Worm (Caenorhabditis elegans) whole organism, mixed stage, embryonic: Measurements from ENCODE around the gene nhr-114.

Experiments used
- M03D4.4 ChIP-seq: sonication (generic microtip); optimal IDR thresholded peaks from 2 replicates; lab custom pipeline; 2017; ENCODE audit warnings: mild to moderate bottlenecking, missing genetic modification characterization, missing compliant biosample characterization
- bed-3 ChIP-seq: fragments of 200-800 bp; sonication (Bioruptor generic); optimal IDR thresholded peaks from 3 replicates; lab custom pipeline; 2018; ENCODE audit warnings: mild to moderate bottlenecking, missing genetic modification characterization, moderate library complexity, missing compliant biosample characterization
- blmp-1 ChIP-seq: fragments of 150-350 bp; optimal IDR thresholded peaks from 2 replicates; lab custom pipeline; 2014; ENCODE audit warnings: missing biosample characterization, missing genetic modification characterization
- ceh-39 ChIP-seq: fragments of 150-350 bp; optimal IDR thresholded peaks from 2 replicates; lab custom pipeline; 2014; ENCODE audit warnings: missing biosample characterization, missing genetic modification characterization
- ceh-43 ChIP-seq: fragments of 200-800 bp; sonication (Bioruptor generic); optimal IDR thresholded peaks from 2 replicates; lab custom pipeline; 2018; ENCODE audit warnings: mild to moderate bottlenecking, missing genetic modification characterization, moderate library complexity, missing compliant biosample characterization
- ceh-83 ChIP-seq: fragments of 200-800 bp; sonication (Bioruptor generic); optimal IDR thresholded peaks from 2 replicates; lab custom pipeline; 2018; ENCODE audit warnings: mild to moderate bottlenecking, missing genetic modification characterization, missing compliant biosample characterization
- ces-1 ChIP-seq: fragments of 150-350 bp; optimal IDR thresholded peaks from 2 replicates; lab custom pipeline; 2014; ENCODE audit warnings: missing biosample characterization, missing genetic modification reagents, missing genetic modification characterization
- drap-1 ChIP-seq: fragments of 200-800 bp; sonication (Bioruptor generic); optimal IDR thresholded peaks from 3 replicates; lab custom pipeline; 2018; ENCODE audit warnings: mild to moderate bottlenecking, missing genetic modification characterization, missing compliant biosample characterization
- elt-3 ChIP-seq: fragments of 150-350 bp; optimal IDR thresholded peaks from 2 replicates; lab custom pipeline; 2014; ENCODE audit warnings: missing biosample characterization, missing genetic modification characterization
- flh-1 ChIP-seq: fragments of 200-800 bp; sonication (Bioruptor generic); optimal IDR thresholded peaks from 2 replicates; lab custom pipeline; 2018; ENCODE audit warnings: mild to moderate bottlenecking, missing genetic modification characterization, moderate library complexity, missing compliant biosample characterization
- ham-2 ChIP-seq: fragments of 200-800 bp; sonication (Bioruptor generic); optimal IDR thresholded peaks from 2 replicates; lab custom pipeline; 2018; ENCODE audit warnings: mild to moderate bottlenecking, missing genetic modification characterization, missing compliant biosample characterization
- hlh-1 ChIP-seq: fragments of 150-350 bp; optimal IDR thresholded peaks from 2 replicates; lab custom pipeline; 2014; ENCODE audit warnings: missing biosample characterization, missing genetic modification reagents, missing genetic modification characterization
- lin-13 ChIP-seq: fragments of 150-350 bp; optimal IDR thresholded peaks from 2 replicates; lab custom pipeline; 2014; ENCODE audit warnings: missing biosample characterization, missing genetic modification characterization
- lin-32 ChIP-seq: fragments of 200-800 bp; sonication (Bioruptor generic); optimal IDR thresholded peaks from 2 replicates; lab custom pipeline; 2018; ENCODE audit warnings: mild to moderate bottlenecking, missing genetic modification characterization, missing compliant biosample characterization
- lsy-2 ChIP-seq: fragments of 150-350 bp; optimal IDR thresholded peaks from 2 replicates; lab custom pipeline; 2014; ENCODE audit warnings: missing biosample characterization, missing genetic modification characterization
- mab-5 ChIP-seq: fragments of 150-350 bp; optimal IDR thresholded peaks from 2 replicates; lab custom pipeline; 2014; ENCODE audit warnings: missing biosample characterization, missing genetic modification characterization
- mep-1 ChIP-seq: fragments of 150-350 bp; optimal IDR thresholded peaks from 2 replicates; lab custom pipeline; 2017; ENCODE audit warnings: missing biosample characterization, missing genetic modification reagents, missing genetic modification characterization, inconsistent platforms
- nhr-12 ChIP-seq: fragments of 150-350 bp; optimal IDR thresholded peaks from 2 replicates; lab custom pipeline; 2014; ENCODE audit warnings: missing biosample characterization, missing genetic modification characterization
- nhr-2 ChIP-seq: fragments of 150-350 bp; optimal IDR thresholded peaks from 2 replicates; lab custom pipeline; 2014; ENCODE audit warnings: missing biosample characterization, missing genetic modification characterization
- nhr-237 ChIP-seq: fragments of 150-350 bp; optimal IDR thresholded peaks from 2 replicates; lab custom pipeline; 2014; ENCODE audit warnings: missing biosample characterization, missing genetic modification characterization
- nhr-28 ChIP-seq: fragments of 150-350 bp; optimal IDR thresholded peaks from 2 replicates; lab custom pipeline; 2014; ENCODE audit warnings: missing biosample characterization, missing genetic modification characterization
- nhr-76 ChIP-seq: sonication (generic microtip); optimal IDR thresholded peaks from 2 replicates; lab custom pipeline; 2017; ENCODE audit warnings: missing biosample characterization, missing genetic modification characterization
- sem-2 ChIP-seq: fragments of 200-800 bp; sonication (Bioruptor generic); optimal IDR thresholded peaks from 2 replicates; lab custom pipeline; 2018; ENCODE audit warnings: mild to moderate bottlenecking, missing genetic modification characterization, missing compliant biosample characterization
- snpc-4 ChIP-seq: fragments of 150-350 bp; optimal IDR thresholded peaks from 2 replicates; lab custom pipeline; 2014; ENCODE audit warnings: missing biosample characterization, missing genetic modification characterization
- sptf-1 ChIP-seq: sonication (generic microtip); optimal IDR thresholded peaks from 2 replicates; lab custom pipeline; 2017; ENCODE audit warnings: mild to moderate bottlenecking, missing genetic modification characterization, moderate library complexity, missing compliant biosample characterization
- tbx-8 ChIP-seq: fragments of 200-800 bp; sonication (Bioruptor generic); optimal IDR thresholded peaks from 2 replicates; lab custom pipeline; 2018; ENCODE audit warnings: mild to moderate bottlenecking, missing genetic modification characterization, moderate library complexity, missing compliant biosample characterization
- unc-120 ChIP-seq: sonication (generic microtip); optimal IDR thresholded peaks from 2 replicates; lab custom pipeline; 2017; ENCODE audit warnings: missing genetic modification characterization, missing compliant biosample characterization; ENCODE audit not compliant: poor library complexity, severe bottlenecking
- unc-39 ChIP-seq: fragments of 150-350 bp; optimal IDR thresholded peaks from 2 replicates; lab custom pipeline; 2014; ENCODE audit warnings: missing biosample characterization, missing genetic modification characterization
- unc-62 ChIP-seq: fragments of 150-350 bp; optimal IDR thresholded peaks from 2 replicates; lab custom pipeline; 2014; ENCODE audit warnings: missing biosample characterization, missing genetic modification reagents, missing genetic modification characterization
- zip-8 ChIP-seq: fragments of 150-350 bp; optimal IDR thresholded peaks from 2 replicates; lab custom pipeline; 2014; ENCODE audit warnings: missing biosample characterization, missing genetic modification characterization
- ztf-11 ChIP-seq: fragments of 150-350 bp; optimal IDR thresholded peaks from 2 replicates; lab custom pipeline; 2014; ENCODE audit warnings: missing biosample characterization, missing genetic modification characterization

Gene nhr-114

ce11 chrV:4187144-4187485, at the start of gene nhr-114:
nhr-114 (plus strand) TSS chrV:4187202.
- TF ChIP-seq ces-1 (GFP tag; lab: Kevin White, UChicago) = no peak
- no peak for TF ChIP-seq ceh-39 (tag; lab: Kevin White, UChicago)
- TF ChIP-seq unc-39 (tag; lab: Kevin White, UChicago) = no peak
- TF ChIP-seq ceh-43 = no peak
- TF ChIP-seq zip-8 = no peak
- no peak for TF ChIP-seq nhr-2 (tag; lab: Kevin White, UChicago)
- no peak for TF ChIP-seq ztf-11 (tag; lab: Kevin White, UChicago)
- no peak for TF ChIP-seq nhr-12
- no peak for TF ChIP-seq mep-1 (tag; lab: Kevin White, UChicago)
- TF ChIP-seq M03D4.4 = no peak
- TF ChIP-seq snpc-4 (tag; lab: Kevin White, UChicago) = no peak

ce11 chrV:4138688-4139087, 48.3 kb upstream of the nhr-114 start, which contains the start of gene lgc-29:
lgc-29 (plus strand) TSS chrV:4138988.
- TF ChIP-seq drap-1 = no peak
- no peak for TF ChIP-seq ztf-11 (tag; lab: Kevin White, UChicago)
- TF ChIP-seq sptf-1 = no peak
- TF ChIP-seq ceh-39 (tag; lab: Kevin White, UChicago) = no peak
- no peak for TF ChIP-seq sem-2
- TF ChIP-seq unc-120 (tag; lab: Kevin White, UChicago) = no peak
- no peak for TF ChIP-seq mab-5 (tag; lab: Kevin White, UChicago)
- no peak for TF ChIP-seq ceh-83 (GFP tag; lab: Kevin White, UChicago)
- TF ChIP-seq bed-3 (GFP tag; lab: Kevin White, UChicago) = no peak
- TF ChIP-seq lsy-2 (tag; lab: Kevin White, UChicago) = no peak
- no peak for TF ChIP-seq blmp-1 (tag; lab: Kevin White, UChicago)
- no peak for TF ChIP-seq nhr-237 (tag; lab: Kevin White, UChicago)
- no peak for TF ChIP-seq unc-62
- no peak for TF ChIP-seq lin-32 (GFP tag; lab: Kevin White, UChicago)
- TF ChIP-seq ceh-43 = no peak
- TF ChIP-seq zip-8 = no peak
- TF ChIP-seq nhr-12 = no peak

ce11 chrV:4143034-4143433, 44.0 kb upstream of the nhr-114 start:
- TF ChIP-seq bed-3 (GFP tag; lab: Kevin White, UChicago) (peak; percentile 32), ceh-39 (tag; lab: Kevin White, UChicago) (peak; percentile 32), ceh-83 (GFP tag; lab: Kevin White, UChicago) (no peak), ham-2 (GFP tag; lab: Kevin White, UChicago) (no peak), lin-13 (tag; lab: Kevin White, UChicago) (no peak), nhr-237 (tag; lab: Kevin White, UChicago) (peak; percentile 9), unc-62 (no peak), zip-8 (no peak), nhr-28 (no peak), lsy-2 (tag; lab: Kevin White, UChicago) (peak; percentile 35), mep-1 (tag; lab: Kevin White, UChicago) (peak; percentile 39), flh-1 (GFP tag; lab: Kevin White, UChicago) (no peak), M03D4.4 (no peak), ces-1 (GFP tag; lab: Kevin White, UChicago) (peak; percentile 70)

DNA sequence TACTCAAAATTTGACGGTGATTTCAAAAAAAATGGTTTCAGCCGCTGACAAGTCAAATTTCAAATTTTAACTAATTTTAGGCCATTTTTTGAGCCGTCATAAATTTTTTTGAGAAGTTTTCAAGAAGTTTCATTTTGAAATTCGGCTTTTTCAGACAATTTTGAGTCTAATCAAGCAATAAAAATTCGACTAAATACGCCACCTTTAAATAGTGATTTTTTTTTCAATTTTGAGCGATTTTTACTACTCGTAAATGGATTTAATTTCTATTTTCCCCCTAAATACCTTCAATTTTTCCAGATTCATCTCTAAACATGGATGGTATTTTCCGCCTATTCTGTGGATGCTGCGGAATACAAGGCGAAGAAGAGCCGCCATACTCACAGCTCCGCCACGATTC, 42.8 kb upstream of the nhr-114 start, which contains the start of gene Y45G5AL.1:
Y45G5AL.1 (plus strand) TSS at position 301 of the 400 bp plus-strand sequence.
- TF ChIP-seq ham-2 (GFP tag; lab: Kevin White, UChicago) = no peak
- TF ChIP-seq ztf-11 (tag; lab: Kevin White, UChicago) = no peak
- TF ChIP-seq lin-13 (tag; lab: Kevin White, UChicago) = no peak
- no peak for TF ChIP-seq nhr-76 (tag; lab: Kevin White, UChicago)
- no peak for TF ChIP-seq drap-1
- TF ChIP-seq sem-2 = no peak
- no peak for TF ChIP-seq mep-1 (tag; lab: Kevin White, UChicago)
- no peak for TF ChIP-seq ceh-83 (GFP tag; lab: Kevin White, UChicago)
- no peak for TF ChIP-seq ceh-39 (tag; lab: Kevin White, UChicago)
- no peak for TF ChIP-seq nhr-237 (tag; lab: Kevin White, UChicago)
- TF ChIP-seq, all 35 proteins: peak for 0

DNA sequence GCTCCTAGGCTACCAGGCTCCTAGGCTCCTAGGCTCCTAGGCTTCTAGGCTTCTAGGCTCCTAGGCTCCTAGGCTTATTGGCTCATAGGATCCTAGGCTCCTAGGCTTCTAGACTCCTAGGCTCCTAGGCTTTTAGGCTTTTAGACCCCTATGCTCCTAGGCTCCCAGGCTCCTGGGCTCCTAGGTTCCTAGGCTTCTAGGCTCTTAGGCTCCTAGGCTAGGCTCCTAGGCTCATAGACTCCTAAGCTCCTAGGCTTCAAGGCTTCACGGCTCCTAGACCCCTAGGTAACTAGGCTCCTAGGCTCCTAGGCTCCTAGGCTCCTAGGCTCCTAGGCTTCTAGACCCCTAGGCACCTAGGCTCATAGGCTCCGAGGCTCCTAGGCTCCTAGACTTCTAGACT, 35.6 kb upstream of the nhr-114 start:
- TF ChIP-seq blmp-1 (tag; lab: Kevin White, UChicago) (no peak), unc-62 (no peak), ham-2 (GFP tag; lab: Kevin White, UChicago) (no peak), bed-3 (GFP tag; lab: Kevin White, UChicago) (no peak), sem-2 (no peak), nhr-2 (tag; lab: Kevin White, UChicago) (no peak)

ce11 chrV:4152200-4152599, 34.8 kb upstream of the nhr-114 start, which contains the start of gene Y45G5AM.6:
Y45G5AM.6 (minus strand) TSS chrV:4152300.
- TF ChIP-seq hlh-1 (tag; lab: Kevin White, UChicago) = no peak
- no peak for TF ChIP-seq unc-62
- no peak for TF ChIP-seq tbx-8 (GFP tag; lab: Kevin White, UChicago)
- TF ChIP-seq ceh-39 (tag; lab: Kevin White, UChicago) = no peak
- no peak for TF ChIP-seq lin-13 (tag; lab: Kevin White, UChicago)
- TF ChIP-seq bed-3 (GFP tag; lab: Kevin White, UChicago) = no peak
- TF ChIP-seq snpc-4 (tag; lab: Kevin White, UChicago) = no peak
- TF ChIP-seq nhr-76 (tag; lab: Kevin White, UChicago) = no peak
- no peak for TF ChIP-seq nhr-28
- TF ChIP-seq elt-3 (tag; lab: Kevin White, UChicago) = no peak
- TF ChIP-seq flh-1 (GFP tag; lab: Kevin White, UChicago) = no peak
- TF ChIP-seq nhr-237 (tag; lab: Kevin White, UChicago) = no peak
- no peak for TF ChIP-seq ceh-83 (GFP tag; lab: Kevin White, UChicago)
